Fruit fly (Drosophila melanogaster) whole organism, embryonic: ENCODE measurements around the gene CG5805.

Source experiments
- BEAF-32 ChIP-seq: fragments of 200-800 bp; sonication (Bioruptor generic); optimal IDR thresholded peaks from 3 replicates; lab custom pipeline; 2017; ENCODE audit warnings: missing biosample characterization, missing genetic modification characterization, mild to moderate bottlenecking, moderate library complexity, missing genetic modification reagents
- CG12071 ChIP-seq: fragments of 200-800 bp; sonication (Bioruptor generic); optimal IDR thresholded peaks from 3 replicates; lab custom pipeline; 2018; ENCODE audit warnings: missing biosample characterization, mild to moderate bottlenecking, missing genetic modification characterization
- CG1529 ChIP-seq: fragments of 200-800 bp; sonication (Bioruptor generic); optimal IDR thresholded peaks from 3 replicates; lab custom pipeline; 2018; ENCODE audit warnings: missing biosample characterization, missing genetic modification characterization
- CG16863 ChIP-seq: fragments of 200-800 bp; sonication (Bioruptor generic); optimal IDR thresholded peaks from 3 replicates; lab custom pipeline; 2016; ENCODE audit warnings: missing biosample characterization, missing genetic modification characterization
- CG1792 ChIP-seq: fragments of 200-800 bp; sonication (Bioruptor generic); optimal IDR thresholded peaks from 2 replicates; lab custom pipeline; 2016; ENCODE audit warnings: missing biosample characterization, missing genetic modification characterization
- CG18011 ChIP-seq: fragments of 200-800 bp; sonication (Bioruptor generic); optimal IDR thresholded peaks from 2 replicates; lab custom pipeline; 2017; ENCODE audit warnings: missing biosample characterization, missing genetic modification characterization, mild to moderate bottlenecking, moderate library complexity, missing genotype
- CG2712 ChIP-seq: fragments of 200-800 bp; optimal IDR thresholded peaks from 3 replicates; lab custom pipeline; 2019; ENCODE audit warnings: missing biosample characterization, mild to moderate bottlenecking, missing genetic modification characterization, moderate library complexity
- CG2889 ChIP-seq: fragments of 200-800 bp; sonication (Bioruptor generic); IDR thresholded peaks from 3 replicates; pipeline ENCODE4 v1.3.6; 2022; ENCODE audit warnings: missing biosample characterization, missing genetic modification characterization
- CG3407 ChIP-seq: fragments of 200-800 bp; sonication (Bioruptor generic); optimal IDR thresholded peaks from 2 replicates; lab custom pipeline; 2018; ENCODE audit warnings: missing biosample characterization, mild to moderate bottlenecking, missing genetic modification characterization
- CG4282 ChIP-seq: fragments of 200-800 bp; sonication (Bioruptor generic); optimal IDR thresholded peaks from 2 replicates; lab custom pipeline; 2016; ENCODE audit warnings: missing biosample characterization, missing genetic modification characterization
- CG4854 ChIP-seq: fragments of 200-800 bp; sonication (Bioruptor generic); optimal IDR thresholded peaks from 2 replicates; lab custom pipeline; 2016; ENCODE audit warnings: missing biosample characterization, missing genetic modification characterization, inconsistent platforms
- CG5953 ChIP-seq: fragments of 200-800 bp; sonication (Bioruptor generic); IDR thresholded peaks from 2 replicates; pipeline ENCODE4 v1.3.6; 2022; ENCODE audit warnings: missing biosample characterization, missing genetic modification characterization
- CG6813 ChIP-seq: fragments of 200-800 bp; sonication (Bioruptor generic); optimal IDR thresholded peaks from 2 replicates; lab custom pipeline; 2017; ENCODE audit warnings: missing biosample characterization, missing genetic modification characterization, mild to moderate bottlenecking, moderate library complexity, missing genetic modification reagents
- CG8089 ChIP-seq: fragments of 200-800 bp; sonication (Bioruptor generic); optimal IDR thresholded peaks from 3 replicates; lab custom pipeline; 2016; ENCODE audit warnings: missing biosample characterization, missing genetic modification characterization
- CG8359 ChIP-seq: fragments of 200-800 bp; sonication (Bioruptor generic); optimal IDR thresholded peaks from 2 replicates; lab custom pipeline; 2017; ENCODE audit warnings: missing biosample characterization, mild to moderate bottlenecking, missing genetic modification characterization, borderline replicate concordance
- CG9215 ChIP-seq: fragments of 200-800 bp; sonication (Bioruptor generic); IDR thresholded peaks from 2 replicates; pipeline ENCODE4 v1.3.6; 2022; ENCODE audit warnings: missing biosample characterization, missing genetic modification characterization
- Chrac-16 ChIP-seq: fragments of 200-800 bp; sonication (Bioruptor generic); optimal IDR thresholded peaks from 3 replicates; lab custom pipeline; 2016; ENCODE audit warnings: missing biosample characterization, missing genetic modification characterization
- D19A ChIP-seq: fragments of 200-800 bp; optimal IDR thresholded peaks from 3 replicates; lab custom pipeline; 2019; ENCODE audit warnings: missing biosample characterization, mild to moderate bottlenecking, missing genetic modification characterization, moderate library complexity
- Dp ChIP-seq: fragments of 200-800 bp; sonication (Bioruptor generic); optimal IDR thresholded peaks from 2 replicates; lab custom pipeline; 2018; ENCODE audit warnings: missing biosample characterization, mild to moderate bottlenecking, missing genetic modification characterization, moderate library complexity
- Dref ChIP-seq: fragments of 200-800 bp; sonication (Bioruptor generic); IDR thresholded peaks from 2 replicates; pipeline ENCODE4 v1.3.6; 2022; ENCODE audit warnings: missing biosample characterization, missing genetic modification characterization
- Ets65A ChIP-seq: fragments of 200-800 bp; sonication (Bioruptor generic); peaks from one replicate; lab custom pipeline; 2016; ENCODE audit warnings: missing biosample characterization, missing genetic modification characterization
- HHEX ChIP-seq: fragments of 200-800 bp; sonication (Bioruptor generic); optimal IDR thresholded peaks from 3 replicates; lab custom pipeline; 2017; ENCODE audit warnings: missing biosample characterization, mild to moderate bottlenecking, missing genetic modification characterization, missing genetic modification reagents
- Oaz ChIP-seq: fragments of 200-800 bp; sonication (Bioruptor generic); IDR thresholded peaks from 2 replicates; pipeline ENCODE4 v1.3.6; 2022; ENCODE audit warnings: missing biosample characterization, missing genetic modification characterization
- Six4 ChIP-seq: fragments of 200-800 bp; sonication (Bioruptor generic); optimal IDR thresholded peaks from 2 replicates; lab custom pipeline; 2016; ENCODE audit warnings: missing biosample characterization, missing genetic modification characterization
- Xrp1 ChIP-seq: fragments of 200-800 bp; sonication (Bioruptor generic); IDR thresholded peaks from 2 replicates; pipeline ENCODE4 v1.3.6; 2022; ENCODE audit warnings: missing biosample characterization, missing genetic modification characterization
- ac ChIP-seq: fragments of 200-800 bp; sonication (Bioruptor generic); optimal IDR thresholded peaks from 3 replicates; lab custom pipeline; 2017; ENCODE audit warnings: missing biosample characterization, mild to moderate bottlenecking, missing genetic modification characterization
- bab2 ChIP-seq: fragments of 200-800 bp; sonication (Bioruptor generic); optimal IDR thresholded peaks from 2 replicates; lab custom pipeline; 2016; ENCODE audit warnings: missing biosample characterization, missing genetic modification characterization
- bowl ChIP-seq: fragments of 200-800 bp; sonication (Bioruptor generic); IDR thresholded peaks from 2 replicates; pipeline ENCODE4 v1.3.6; 2022; ENCODE audit warnings: missing biosample characterization, missing genetic modification characterization
- caup ChIP-seq: fragments of 200-800 bp; sonication (Bioruptor generic); optimal IDR thresholded peaks from 3 replicates; lab custom pipeline; 2017; ENCODE audit warnings: missing biosample characterization, mild to moderate bottlenecking, missing genetic modification characterization, moderate library complexity; ENCODE audit not compliant: severe bottlenecking
- chn ChIP-seq: fragments of 200-800 bp; sonication (Bioruptor generic); optimal IDR thresholded peaks from 2 replicates; lab custom pipeline; 2016; ENCODE audit warnings: missing biosample characterization, missing genetic modification characterization
- ci ChIP-seq: fragments of 200-800 bp; sonication (Bioruptor generic); IDR thresholded peaks from 3 replicates; pipeline ENCODE4 v1.3.6; 2022; ENCODE audit warnings: missing biosample characterization, missing genetic modification characterization
- crol ChIP-seq: fragments of 200-800 bp; sonication (Bioruptor generic); IDR thresholded peaks from 2 replicates; pipeline ENCODE4 v1.3.6; 2022; ENCODE audit warnings: missing biosample characterization, missing genetic modification characterization
- dan ChIP-seq: fragments of 200-800 bp; sonication (Bioruptor generic); IDR thresholded peaks from 2 replicates; pipeline ENCODE4 v1.3.6; 2022; ENCODE audit warnings: missing biosample characterization, missing genetic modification characterization
- danr ChIP-seq: fragments of 200-800 bp; sonication (Bioruptor generic); IDR thresholded peaks from 2 replicates; pipeline ENCODE4 v1.3.6; 2022; ENCODE audit warnings: missing biosample characterization, missing genetic modification characterization
- dysf ChIP-seq: fragments of 200-800 bp; sonication (Bioruptor generic); IDR thresholded peaks from 3 replicates; pipeline ENCODE4 v1.3.6; 2022; ENCODE audit warnings: missing biosample characterization, missing genetic modification characterization
- eve ChIP-seq, 2 experiments: fragments of >200 bp; optimal IDR thresholded peaks; 2 replicates each; lab custom pipeline; 2017; ENCODE audit warnings: missing biosample characterization in 2 of 2, missing genetic modification characterization in 2 of 2
- eyg ChIP-seq: fragments of 200-800 bp; sonication (Bioruptor generic); optimal IDR thresholded peaks from 3 replicates; lab custom pipeline; 2016; ENCODE audit warnings: missing biosample characterization, missing genetic modification characterization
- fd64A ChIP-seq: fragments of 200-800 bp; sonication (Bioruptor generic); optimal IDR thresholded peaks from 3 replicates; lab custom pipeline; 2018; ENCODE audit warnings: missing biosample characterization, mild to moderate bottlenecking, missing genetic modification characterization
- fd96Cb ChIP-seq: fragments of 200-800 bp; sonication (Bioruptor generic); optimal IDR thresholded peaks from 2 replicates; lab custom pipeline; 2018; ENCODE audit warnings: missing biosample characterization, mild to moderate bottlenecking, missing genetic modification characterization, moderate library complexity
- grau ChIP-seq: fragments of 200-800 bp; optimal IDR thresholded peaks from 3 replicates; lab custom pipeline; 2019; ENCODE audit warnings: missing biosample characterization, mild to moderate bottlenecking, missing genetic modification characterization, moderate library complexity
- ken ChIP-seq: fragments of 200-800 bp; sonication (Bioruptor generic); IDR thresholded peaks from 3 replicates; pipeline ENCODE4 v1.3.6; 2022; ENCODE audit warnings: missing biosample characterization, missing genetic modification characterization
- lola ChIP-seq, 3 experiments: fragments of >200 bp in 2 of 3; fragments of 200-800 bp in 1 of 3; sonication (Bioruptor generic) in 1 of 3; optimal IDR thresholded peaks; 2 replicates each; lab custom pipeline; 2017 to 2019; ENCODE audit warnings: missing biosample characterization in 3 of 3, missing genetic modification characterization in 3 of 3, mild to moderate bottlenecking in 1 of 3, moderate library complexity in 1 of 3
- oc ChIP-seq: fragments of 200-800 bp; sonication (Bioruptor generic); optimal IDR thresholded peaks from 2 replicates; lab custom pipeline; 2018; ENCODE audit warnings: missing biosample characterization, mild to moderate bottlenecking, missing genetic modification characterization, moderate library complexity
- p53 ChIP-seq: fragments of 200-800 bp; sonication (Bioruptor generic); optimal IDR thresholded peaks from 2 replicates; lab custom pipeline; 2016; ENCODE audit warnings: missing biosample characterization, missing genetic modification characterization
- ranshi ChIP-seq: fragments of 200-800 bp; sonication (Bioruptor generic); IDR thresholded peaks from 2 replicates; pipeline ENCODE4 v1.3.6; 2022; ENCODE audit warnings: missing biosample characterization, missing genetic modification characterization
- row ChIP-seq: fragments of 200-800 bp; sonication (Bioruptor generic); IDR thresholded peaks from 3 replicates; pipeline ENCODE4 v1.3.6; 2022; ENCODE audit warnings: missing biosample characterization, missing genetic modification characterization
- sc ChIP-seq, 3 experiments: fragments of >200 bp in 2 of 3; fragments of 200-800 bp in 1 of 3; sonication (Bioruptor generic) in 1 of 3; optimal IDR thresholded peaks; 2 replicates in 2 of 3; 3 replicates in 1 of 3; lab custom pipeline; 2017; ENCODE audit warnings: mild to moderate bottlenecking in 1 of 3, missing biosample characterization in 1 of 3, missing genetic modification characterization in 1 of 3, missing genetic modification reagents in 1 of 3
- ssp ChIP-seq: fragments of 200-800 bp; sonication (Bioruptor generic); IDR thresholded peaks from 2 replicates; pipeline ENCODE4 v1.3.6; 2022; ENCODE audit warnings: missing biosample characterization, missing genetic modification characterization
- z ChIP-seq: fragments of 200-800 bp; sonication (Bioruptor generic); IDR thresholded peaks from 3 replicates; pipeline ENCODE4 v1.3.6; 2022; ENCODE audit warnings: missing biosample characterization, missing genetic modification characterization
- zf30C ChIP-seq: fragments of 200-800 bp; sonication (Bioruptor generic); optimal IDR thresholded peaks from 3 replicates; lab custom pipeline; 2018; ENCODE audit warnings: missing biosample characterization, mild to moderate bottlenecking, missing genetic modification characterization
- zfh2 ChIP-seq: fragments of 200-800 bp; sonication (Bioruptor generic); optimal IDR thresholded peaks from 2 replicates; lab custom pipeline; 2016; ENCODE audit warnings: missing biosample characterization, missing genetic modification characterization

CG5805 gene

DNA sequence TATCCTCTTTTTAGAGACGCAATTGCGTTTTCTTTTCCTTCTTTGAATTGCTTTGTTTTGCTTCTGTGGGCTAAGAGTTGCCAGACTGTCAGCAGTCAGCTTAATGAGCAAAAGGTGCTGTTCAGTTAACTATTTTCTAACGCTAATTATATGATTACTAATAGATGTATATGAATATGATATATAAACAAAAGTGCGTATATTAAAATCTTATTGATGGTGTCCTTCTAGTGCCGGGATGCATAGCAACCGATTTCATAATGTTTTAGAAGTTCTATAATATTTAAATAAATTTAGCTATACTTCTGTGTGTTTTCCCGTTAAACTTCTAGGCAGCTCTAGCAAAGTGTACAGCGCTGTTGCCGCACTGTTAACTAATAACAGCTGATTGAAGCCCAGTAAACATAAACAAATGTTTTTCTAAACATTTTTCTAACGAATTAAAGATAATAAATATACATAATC lies 42.7 kb upstream of the CG5805 start, which contains the start of the genes Kaz and CG43273 (continued):
- TF ChIP-seq sc (optimal IDR thresholded peaks at IDR 0.05; lab: Kevin White, UChicago) = no peak
- TF ChIP-seq sc (GFP tag; optimal IDR thresholded peaks at IDR 0.05; lab: Kevin White, UChicago) = no peak
- TF ChIP-seq Dref (GFP tag; lab: Robert Waterston, UW) = no peak
- no peak for TF ChIP-seq eyg (GFP tag; lab: Kevin White, UChicago)
- 0 out of 2 replicates have a peak, but pooled peaks have one; percentile 27 for TF ChIP-seq ssp (GFP tag; lab: Robert Waterston, UW)
- TF ChIP-seq CG3407 = no peak
- TF ChIP-seq CG9215 = peak; percentile 50
- no peak for TF ChIP-seq p53 (GFP tag; lab: Kevin White, UChicago)
- TF ChIP-seq row = peak; percentile 94
- no peak for TF ChIP-seq eve (GFP tag; optimal IDR thresholded peaks at IDR 0.05; lab: Kevin White, UChicago)
- TF ChIP-seq zf30C = no peak
- peak; percentile 40 for TF ChIP-seq Six4 (GFP tag; lab: Kevin White, UChicago)
- peak; percentile 57; the same call in 2 of the 3 replicates for TF ChIP-seq ken (GFP tag; lab: Robert Waterston, UW)
- peak; percentile 76 for TF ChIP-seq oc
- no peak for TF ChIP-seq D19A (tag; lab: Kevin White, UChicago)
- peak; percentile 40; the same call in 1 of the 2 replicates for TF ChIP-seq Xrp1 (GFP tag; lab: Robert Waterston, UW)
- TF ChIP-seq ci (GFP tag; lab: Robert Waterston, UW) = no peak
- no peak for TF ChIP-seq fd64A (GFP tag; lab: Kevin White, UChicago)
- TF ChIP-seq fd96Cb (tag; lab: Kevin White, UChicago) = peak; percentile 34
- peak; percentile 27 for TF ChIP-seq BEAF-32
- TF ChIP-seq CG6813 (GFP tag; lab: Kevin White, UChicago) = no peak
- peak; percentile 57 for TF ChIP-seq CG18011 (GFP tag; lab: Kevin White, UChicago)
- no peak for TF ChIP-seq dan
- peak; percentile 70 for TF ChIP-seq CG2712
- no peak for TF ChIP-seq CG8089 (GFP tag; lab: Kevin White, UChicago)
- no peak for TF ChIP-seq ac (GFP tag; lab: Kevin White, UChicago)
- TF ChIP-seq bab2 (GFP tag; lab: Kevin White, UChicago) = no peak
- peak; percentile 56; the same call in 1 of the 3 replicates for TF ChIP-seq dysf (GFP tag; lab: Robert Waterston, UW)
- TF ChIP-seq CG16863 (GFP tag; lab: Kevin White, UChicago) = no peak
- TF ChIP-seq chn (GFP tag; lab: Kevin White, UChicago) = peak; percentile 17
- no peak for TF ChIP-seq danr
- no peak for TF ChIP-seq CG5953 (GFP tag; lab: Robert Waterston, UW)
- TF ChIP-seq bowl = no peak
- TF ChIP-seq HHEX = no peak
- TF ChIP-seq CG8359 = no peak
- peak; percentile 20 for TF ChIP-seq zfh2 (GFP tag; lab: Kevin White, UChicago)
- TF ChIP-seq ranshi (GFP tag; lab: Robert Waterston, UW) = no peak
- no peak for TF ChIP-seq CG4854 (GFP tag; lab: Kevin White, UChicago)
- peak in 1 of 3 experiments; percentile 65 for TF ChIP-seq lola (GFP tag; optimal IDR thresholded peaks at IDR 0.05; lab: Kevin White, UChicago)
- no peak for TF ChIP-seq grau (tag; lab: Kevin White, UChicago)
- no peak for TF ChIP-seq CG12071 (GFP tag; lab: Kevin White, UChicago)
- no peak for TF ChIP-seq Oaz (GFP tag; lab: Robert Waterston, UW)
- no peak for TF ChIP-seq CG2889 (GFP tag; lab: Robert Waterston, UW)
- no peak for TF ChIP-seq crol (GFP tag; lab: Robert Waterston, UW)
- TF ChIP-seq Dp (GFP tag; lab: Kevin White, UChicago) = peak; percentile 1
- no peak for TF ChIP-seq z
- TF ChIP-seq CG4282 (GFP tag; lab: Kevin White, UChicago) = no peak
- TF ChIP-seq CG1792 (GFP tag; lab: Kevin White, UChicago) = no peak
- peak; percentile 59 for TF ChIP-seq Chrac-16 (GFP tag; lab: Kevin White, UChicago)
- peak; percentile 87 for TF ChIP-seq Ets65A (GFP tag; lab: Kevin White, UChicago)
- no peak for TF ChIP-seq caup (GFP tag; lab: Kevin White, UChicago)
- no peak for TF ChIP-seq CG1529 (GFP tag; lab: Kevin White, UChicago)
